Worm (Caenorhabditis elegans): Measurements from ENCODE around the gene C27D8.4.

DNA sequence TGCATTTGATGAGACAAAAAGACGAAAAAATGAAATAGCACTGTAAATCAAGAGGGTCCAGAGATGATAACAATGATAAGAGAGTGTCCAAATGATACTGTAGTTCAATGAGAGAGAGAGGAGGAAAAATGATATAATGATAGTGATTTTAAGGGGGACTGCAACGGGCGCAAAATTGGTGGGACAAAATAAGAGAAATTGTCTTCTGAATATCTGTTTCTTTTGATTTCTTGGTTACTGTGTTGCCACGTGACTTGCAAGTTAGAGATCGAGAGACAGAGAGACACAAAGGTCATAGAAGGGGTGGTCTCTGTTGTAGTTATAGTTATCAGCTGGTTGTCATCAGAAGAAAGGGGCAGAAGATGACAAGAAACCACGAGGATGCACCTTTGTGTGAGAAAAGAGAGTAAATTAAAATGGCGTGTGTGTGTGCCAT, 12.1 kb downstream of the C27D8.4 start:
- no peak for TF ChIP-seq nhr-237 (tag; optimal IDR thresholded peaks at IDR 0.05)
- TF ChIP-seq pha-4 (tag; optimal IDR thresholded peaks at IDR 0.05) = no peak
- TF ChIP-seq sem-2 (GFP tag; optimal IDR thresholded peaks at IDR 0.05) = no peak
- TF ChIP-seq ham-2 (GFP tag; optimal IDR thresholded peaks at IDR 0.05) = no peak
- no peak for TF ChIP-seq nhr-28 (tag; optimal IDR thresholded peaks at IDR 0.05)
